Fruit fly (Drosophila melanogaster) whole organism, embryonic: Measurements from ENCODE around the gene Trm7-34.

Source experiments
- B-H2 ChIP-seq: fragments of 200-800 bp; sonication (Bioruptor generic); optimal IDR thresholded peaks from 2 replicates; lab custom pipeline; 2018; ENCODE audit warnings: missing biosample characterization, mild to moderate bottlenecking, missing genetic modification characterization
- CG10654 ChIP-seq: fragments of 200-800 bp; sonication (Bioruptor generic); optimal IDR thresholded peaks from 2 replicates; lab custom pipeline; 2016; ENCODE audit warnings: missing biosample characterization, missing genetic modification characterization
- CG12104 ChIP-seq: fragments of 200-800 bp; sonication (Bioruptor generic); optimal IDR thresholded peaks from 3 replicates; lab custom pipeline; 2016; ENCODE audit warnings: missing biosample characterization, missing genetic modification characterization
- CG12219 ChIP-seq: fragments of 200-800 bp; sonication (Bioruptor generic); optimal IDR thresholded peaks from 3 replicates; lab custom pipeline; 2018; ENCODE audit warnings: missing biosample characterization, mild to moderate bottlenecking, missing genetic modification characterization
- CG1233 ChIP-seq: fragments of 200-800 bp; sonication (Bioruptor generic); optimal IDR thresholded peaks from 4 replicates; lab custom pipeline; 2018; ENCODE audit warnings: missing biosample characterization, mild to moderate bottlenecking, missing genetic modification characterization
- CG12769 ChIP-seq: fragments of 200-800 bp; sonication (Bioruptor generic); optimal IDR thresholded peaks from 2 replicates; lab custom pipeline; 2019; ENCODE audit warnings: missing biosample characterization, mild to moderate bottlenecking, missing genetic modification characterization, moderate library complexity
- CG15696 ChIP-seq: fragments of 200-800 bp; sonication (Bioruptor generic); optimal IDR thresholded peaks from 2 replicates; lab custom pipeline; 2019; ENCODE audit warnings: missing biosample characterization, mild to moderate bottlenecking, missing genetic modification characterization, moderate library complexity
- CG16815 ChIP-seq: fragments of 200-800 bp; sonication (Bioruptor generic); optimal IDR thresholded peaks from 3 replicates; lab custom pipeline; 2017; ENCODE audit warnings: missing biosample characterization, mild to moderate bottlenecking, missing genetic modification characterization
- CG17612 ChIP-seq: fragments of 200-800 bp; sonication (Bioruptor generic); IDR thresholded peaks from 2 replicates; pipeline ENCODE4 v1.3.6; 2022; ENCODE audit warnings: missing biosample characterization, missing genetic modification characterization
- CG18476 ChIP-seq: fragments of 200-800 bp; sonication (Bioruptor generic); optimal IDR thresholded peaks from 2 replicates; lab custom pipeline; 2016; ENCODE audit warnings: missing biosample characterization, mild to moderate bottlenecking, missing genetic modification characterization
- CG2116 ChIP-seq: fragments of 200-800 bp; sonication (Bioruptor generic); optimal IDR thresholded peaks from 3 replicates; lab custom pipeline; 2018; ENCODE audit warnings: missing biosample characterization, mild to moderate bottlenecking, missing genetic modification characterization
- CG2129 ChIP-seq: fragments of 200-800 bp; sonication (Bioruptor generic); IDR thresholded peaks from 2 replicates; pipeline ENCODE4 v1.3.6; 2022; ENCODE audit warnings: missing biosample characterization, missing genetic modification characterization; ENCODE audit not compliant: partially characterized antibody
- CG31365 ChIP-seq: fragments of 200-800 bp; sonication (Bioruptor generic); optimal IDR thresholded peaks from 2 replicates; lab custom pipeline; 2018; ENCODE audit warnings: missing biosample characterization, mild to moderate bottlenecking, missing genetic modification characterization
- CG32772 ChIP-seq: fragments of 200-800 bp; sonication (Bioruptor generic); IDR thresholded peaks from 2 replicates; pipeline ENCODE4 v1.3.6; 2022; ENCODE audit warnings: missing biosample characterization, missing genetic modification characterization
- CG34376 ChIP-seq: fragments of 200-800 bp; sonication (Bioruptor generic); optimal IDR thresholded peaks from 2 replicates; lab custom pipeline; 2018; ENCODE audit warnings: missing biosample characterization, mild to moderate bottlenecking, missing genetic modification characterization
- CG4328 ChIP-seq: fragments of 200-800 bp; sonication (Bioruptor generic); optimal IDR thresholded peaks from 3 replicates; lab custom pipeline; 2017; ENCODE audit warnings: missing biosample characterization, missing genetic modification reagents, missing genetic modification characterization
- CG6272 ChIP-seq: fragments of 200-800 bp; sonication (Bioruptor generic); IDR thresholded peaks from 2 replicates; pipeline ENCODE4 v1.3.6; 2022; ENCODE audit warnings: missing biosample characterization, missing genetic modification characterization
- CG6791 ChIP-seq: fragments of 200-800 bp; sonication (Bioruptor generic); IDR thresholded peaks from 3 replicates; pipeline ENCODE4 v1.3.6; 2022; ENCODE audit warnings: missing biosample characterization, missing genetic modification characterization; ENCODE audit not compliant: partially characterized antibody
- CG7271 ChIP-seq: fragments of 200-800 bp; sonication (Bioruptor generic); optimal IDR thresholded peaks from 2 replicates; lab custom pipeline; 2018; ENCODE audit warnings: missing biosample characterization, mild to moderate bottlenecking, missing genetic modification characterization, moderate library complexity
- CG7839 ChIP-seq: fragments of 200-800 bp; sonication (Bioruptor generic); optimal IDR thresholded peaks from 3 replicates; lab custom pipeline; 2018; ENCODE audit warnings: missing biosample characterization, mild to moderate bottlenecking, missing genetic modification characterization, moderate library complexity
- CG8359 ChIP-seq: fragments of 200-800 bp; sonication (Bioruptor generic); optimal IDR thresholded peaks from 2 replicates; lab custom pipeline; 2017; ENCODE audit warnings: missing biosample characterization, mild to moderate bottlenecking, missing genetic modification characterization, borderline replicate concordance
- CG9727 ChIP-seq: fragments of 200-800 bp; sonication (Bioruptor generic); optimal IDR thresholded peaks from 3 replicates; lab custom pipeline; 2017; ENCODE audit warnings: missing biosample characterization, mild to moderate bottlenecking, missing genetic modification characterization
- CHES-1-like ChIP-seq: fragments of 200-800 bp; sonication (Bioruptor generic); optimal IDR thresholded peaks from 2 replicates; lab custom pipeline; 2016; ENCODE audit warnings: missing biosample characterization, missing genetic modification characterization
- HHEX ChIP-seq: fragments of 200-800 bp; sonication (Bioruptor generic); optimal IDR thresholded peaks from 3 replicates; lab custom pipeline; 2017; ENCODE audit warnings: missing biosample characterization, mild to moderate bottlenecking, missing genetic modification characterization, missing genetic modification reagents
- Hsf ChIP-seq: fragments of 200-800 bp; sonication (Bioruptor generic); optimal IDR thresholded peaks from 3 replicates; lab custom pipeline; 2016; ENCODE audit warnings: missing biosample characterization, missing genetic modification characterization
- MBD-R2 ChIP-seq: fragments of 200-800 bp; sonication (Bioruptor generic); IDR thresholded peaks from 2 replicates; pipeline ENCODE4 v1.3.6; 2022; ENCODE audit warnings: missing biosample characterization, missing genetic modification characterization
- Myb ChIP-seq: fragments of 200-800 bp; sonication (Bioruptor generic); optimal IDR thresholded peaks from 2 replicates; lab custom pipeline; 2016; ENCODE audit warnings: missing biosample characterization, missing genetic modification characterization
- NC2α ChIP-seq: fragments of 200-800 bp; sonication (Bioruptor generic); optimal IDR thresholded peaks from 2 replicates; lab custom pipeline; 2016; ENCODE audit warnings: missing biosample characterization, missing genetic modification characterization
- ato ChIP-seq: fragments of 200-800 bp; sonication (Bioruptor generic); IDR thresholded peaks from 2 replicates; pipeline ENCODE4 v1.3.6; 2022; ENCODE audit warnings: missing biosample characterization, missing genetic modification characterization; ENCODE audit not compliant: partially characterized antibody
- btn ChIP-seq: fragments of 200-800 bp; sonication (Bioruptor generic); optimal IDR thresholded peaks from 2 replicates; lab custom pipeline; 2016; ENCODE audit warnings: missing biosample characterization, missing genetic modification characterization
- cad ChIP-seq: fragments of >200 bp; optimal IDR thresholded peaks from 2 replicates; lab custom pipeline; 2017; ENCODE audit warnings: missing biosample characterization, missing genetic modification characterization
- cato ChIP-seq: fragments of 200-800 bp; sonication (Bioruptor generic); optimal IDR thresholded peaks from 2 replicates; lab custom pipeline; 2016; ENCODE audit warnings: missing biosample characterization, missing genetic modification characterization, borderline replicate concordance
- caup ChIP-seq: fragments of 200-800 bp; sonication (Bioruptor generic); optimal IDR thresholded peaks from 3 replicates; lab custom pipeline; 2017; ENCODE audit warnings: missing biosample characterization, mild to moderate bottlenecking, missing genetic modification characterization, moderate library complexity; ENCODE audit not compliant: severe bottlenecking
- croc ChIP-seq: fragments of 200-800 bp; sonication (Bioruptor generic); conservative IDR thresholded peaks from 3 replicates; pipeline ENCODE4 v1.3.6; 2022; ENCODE audit warnings: missing biosample characterization, missing genetic modification characterization
- emc ChIP-seq: fragments of 200-800 bp; sonication (Bioruptor generic); optimal IDR thresholded peaks from 2 replicates; lab custom pipeline; 2016; ENCODE audit warnings: missing biosample characterization, missing genetic modification characterization
- gce ChIP-seq: fragments of 200-800 bp; sonication (Bioruptor generic); IDR thresholded peaks from 3 replicates; pipeline ENCODE4 v1.3.6; 2022; ENCODE audit warnings: missing biosample characterization, missing genetic modification characterization
- grn ChIP-seq: fragments of 200-800 bp; sonication (Bioruptor generic); optimal IDR thresholded peaks from 3 replicates; lab custom pipeline; 2017; ENCODE audit warnings: missing biosample characterization, missing genetic modification characterization
- her ChIP-seq: fragments of 200-800 bp; sonication (Bioruptor generic); optimal IDR thresholded peaks from 2 replicates; lab custom pipeline; 2016; ENCODE audit warnings: missing biosample characterization, missing genetic modification characterization
- jing ChIP-seq: fragments of 200-800 bp; sonication (Bioruptor generic); optimal IDR thresholded peaks from 2 replicates; lab custom pipeline; 2018; ENCODE audit warnings: missing biosample characterization, mild to moderate bottlenecking, missing genetic modification characterization
- maf-S ChIP-seq: fragments of 200-800 bp; sonication (Bioruptor generic); optimal IDR thresholded peaks from 2 replicates; lab custom pipeline; 2016; ENCODE audit warnings: missing biosample characterization, missing genetic modification characterization
- mld ChIP-seq: fragments of 200-800 bp; sonication (Bioruptor generic); IDR thresholded peaks from 3 replicates; pipeline ENCODE4 v1.3.6; 2022; ENCODE audit warnings: missing biosample characterization, missing genetic modification characterization; ENCODE audit not compliant: partially characterized antibody
- pros ChIP-seq: fragments of 200-800 bp; sonication (Bioruptor generic); optimal IDR thresholded peaks from 3 replicates; lab custom pipeline; 2019; ENCODE audit warnings: missing biosample characterization, mild to moderate bottlenecking, missing genetic modification characterization, moderate library complexity
- pum ChIP-seq: fragments of 200-800 bp; sonication (Bioruptor generic); optimal IDR thresholded peaks from 2 replicates; lab custom pipeline; 2016; ENCODE audit warnings: missing biosample characterization, missing genetic modification characterization
- tio ChIP-seq: fragments of 200-800 bp; sonication (Bioruptor generic); optimal IDR thresholded peaks from 2 replicates; lab custom pipeline; 2017; ENCODE audit warnings: missing biosample characterization, missing genetic modification characterization, inconsistent platforms
- tll ChIP-seq, 2 experiments: fragments of 200-800 bp in 1 of 2; fragments of >200 bp in 1 of 2; sonication (Bioruptor generic) in 1 of 2; optimal IDR thresholded peaks; 2 replicates each; lab custom pipeline; 2017 to 2019; ENCODE audit warnings: missing biosample characterization in 2 of 2, missing genetic modification characterization in 2 of 2, mild to moderate bottlenecking in 1 of 2, moderate library complexity in 1 of 2
- twi ChIP-seq: fragments of 200-800 bp; optimal IDR thresholded peaks from 2 replicates; lab custom pipeline; 2019; ENCODE audit warnings: missing biosample characterization, mild to moderate bottlenecking, missing genetic modification characterization, moderate library complexity
- z ChIP-seq: fragments of 200-800 bp; sonication (Bioruptor generic); IDR thresholded peaks from 3 replicates; pipeline ENCODE4 v1.3.6; 2022; ENCODE audit warnings: missing biosample characterization, missing genetic modification characterization
- zen2 ChIP-seq: fragments of 200-800 bp; sonication (Bioruptor generic); IDR thresholded peaks from 3 replicates; pipeline ENCODE4 v1.3.6; 2022; ENCODE audit warnings: missing biosample characterization, missing genetic modification characterization; ENCODE audit not compliant: partially characterized antibody
- zf30C ChIP-seq: fragments of 200-800 bp; sonication (Bioruptor generic); optimal IDR thresholded peaks from 3 replicates; lab custom pipeline; 2018; ENCODE audit warnings: missing biosample characterization, mild to moderate bottlenecking, missing genetic modification characterization

Trm7-34 gene

DNA sequence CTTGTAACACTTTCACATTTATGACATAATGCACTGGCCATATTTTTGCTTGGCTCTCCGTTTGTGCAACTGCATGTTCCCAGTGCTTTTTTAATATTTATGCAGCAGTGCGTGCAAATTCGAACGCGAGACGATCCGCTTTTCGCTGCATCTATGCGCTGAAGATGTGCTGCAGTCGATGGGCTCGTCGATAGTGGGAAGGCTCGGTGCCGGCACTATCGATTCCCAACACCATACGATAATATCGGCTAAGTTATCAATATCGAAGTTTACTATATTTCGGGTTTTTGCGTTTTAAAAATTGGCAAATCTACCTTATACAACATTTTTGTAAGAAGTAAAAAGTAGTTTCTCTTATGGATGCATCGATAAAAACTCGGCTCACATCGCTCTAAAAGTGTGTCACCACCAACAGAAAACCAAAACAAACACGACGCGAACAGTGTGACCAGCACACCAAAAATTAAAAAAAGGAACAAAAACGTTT lies 36.0 kb downstream of the Trm7-34 start, which contains the start of gene RhoGAP93B (continued):
- 0 out of 3 replicates have a peak, but pooled peaks have one; percentile 48 for TF ChIP-seq gce (GFP tag; lab: Robert Waterston, UW)
- TF ChIP-seq CG2129 (GFP tag; lab: Robert Waterston, UW): peak; percentile 100
- TF ChIP-seq cad (GFP tag; lab: Kevin White, UChicago): no peak
- peak; percentile 85 for TF ChIP-seq caup (GFP tag; lab: Kevin White, UChicago)
- peak; percentile 84 for TF ChIP-seq B-H2 (GFP tag; lab: Kevin White, UChicago)
- TF ChIP-seq CG6272 (GFP tag; lab: Robert Waterston, UW): peak; percentile 96
- peak; percentile 80 for TF ChIP-seq CG18476
- TF ChIP-seq emc (GFP tag; lab: Kevin White, UChicago): peak; percentile 84
- TF ChIP-seq CG12219 (GFP tag; lab: Kevin White, UChicago): peak; percentile 8
- TF ChIP-seq CG16815: peak; percentile 71
- peak; percentile 54 for TF ChIP-seq twi (tag; lab: Kevin White, UChicago)
- TF ChIP-seq CG1233 (GFP tag; lab: Kevin White, UChicago): peak; percentile 69
- TF ChIP-seq CG4328: peak; percentile 71
- TF ChIP-seq pros (GFP tag; lab: Kevin White, UChicago): no peak
- peak; percentile 100 for TF ChIP-seq zen2 (GFP tag; lab: Robert Waterston, UW)
- TF ChIP-seq croc (GFP tag; lab: Robert Waterston, UW): peak; percentile 71; the same call in 2 of the 3 replicates
- TF ChIP-seq CG31365 (tag; lab: Kevin White, UChicago): peak; percentile 47
- TF ChIP-seq CG9727 (GFP tag; lab: Kevin White, UChicago): peak; percentile 90
- TF ChIP-seq CG2116 (GFP tag; lab: Kevin White, UChicago): peak; percentile 90
- TF ChIP-seq pum (GFP tag; lab: Kevin White, UChicago): peak; percentile 84
- TF ChIP-seq tll (GFP tag; optimal IDR thresholded peaks at IDR 0.05; lab: Kevin White, UChicago): peak in 1 of 2 experiments; percentile 29
- peak; percentile 99 for TF ChIP-seq ato
- TF ChIP-seq btn (GFP tag; lab: Kevin White, UChicago): peak; percentile 86
- peak; percentile 60 for TF ChIP-seq maf-S (GFP tag; lab: Kevin White, UChicago)
- TF ChIP-seq Myb: peak; percentile 92
- no peak for TF ChIP-seq jing (GFP tag; lab: Kevin White, UChicago)
- peak; percentile 63 for TF ChIP-seq cato (GFP tag; lab: Kevin White, UChicago)
- peak; percentile 95 for TF ChIP-seq CHES-1-like (GFP tag; lab: Kevin White, UChicago)
- TF ChIP-seq her (GFP tag; lab: Kevin White, UChicago): peak; percentile 69
- peak; percentile 76 for TF ChIP-seq CG7839
- TF ChIP-seq CG6791 (GFP tag; lab: Robert Waterston, UW): peak; percentile 99
- TF ChIP-seq CG15696: peak; percentile 90
- TF ChIP-seq Hsf: peak; percentile 76
- peak; percentile 69 for TF ChIP-seq NC2α (GFP tag; lab: Kevin White, UChicago)
- TF ChIP-seq mld (GFP tag; lab: Robert Waterston, UW): peak; percentile 100
- TF ChIP-seq CG10654: peak; percentile 82
- TF ChIP-seq CG8359: no peak
- peak; percentile 69 for TF ChIP-seq CG12104
- TF ChIP-seq MBD-R2: peak; percentile 96
- no peak for TF ChIP-seq tio
- peak; percentile 33 for TF ChIP-seq grn (GFP tag; lab: Kevin White, UChicago)
- TF ChIP-seq zf30C (GFP tag; lab: Kevin White, UChicago): no peak
- peak; percentile 84 for TF ChIP-seq CG7271 (tag; lab: Kevin White, UChicago)
- TF ChIP-seq CG12769 (tag; lab: Kevin White, UChicago): no peak
- TF ChIP-seq CG17612: peak; percentile 78
- no peak for TF ChIP-seq z
- peak; percentile 36 for TF ChIP-seq HHEX
- peak; percentile 86 for TF ChIP-seq CG32772
- TF ChIP-seq CG34376 (GFP tag; lab: Kevin White, UChicago): peak; percentile 80
